Fruit fly (Drosophila melanogaster): Measurements from ENCODE around the gene RPA1.

Gene RPA1

DNA sequence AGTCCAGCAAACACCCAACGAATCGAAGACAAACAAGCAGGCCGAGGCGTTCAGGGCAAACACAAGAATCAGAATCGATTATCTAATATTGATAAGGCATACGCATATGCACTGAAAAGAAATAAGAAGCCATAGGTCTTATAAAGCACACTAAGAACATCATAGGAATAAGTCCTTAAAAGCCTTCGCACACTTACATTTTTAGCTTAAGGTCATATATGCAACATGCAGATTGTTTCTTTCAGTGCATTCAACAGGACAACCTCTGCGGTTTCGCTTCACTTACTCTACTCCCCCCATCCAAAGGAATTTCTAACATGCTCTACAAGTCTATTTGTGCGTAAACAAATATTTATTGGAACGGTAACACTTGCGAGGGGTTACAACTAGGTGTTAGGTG is 51.7 kb downstream of the RPA1 start:
- no peak for TF ChIP-seq Clk (GFP tag; optimal IDR thresholded peaks at IDR 0.05)
- TF ChIP-seq bab1 (GFP tag; optimal IDR thresholded peaks at IDR 0.05) = no peak

Measured in whole organism, adult.